Fruit fly (Drosophila melanogaster) whole organism: ENCODE measurements around the gene Ptpmeg.

ENCODE experiments used
- EcR ChIP-seq, 2 experiments: fragments of >200 bp; optimal IDR thresholded peaks; 2 replicates each; lab custom pipeline; 2017; ENCODE audit warnings: missing biosample characterization in 2 of 2, missing genetic modification characterization in 2 of 2, missing genetic modification reagents in 2 of 2
- pan ChIP-seq: fragments of >200 bp; optimal IDR thresholded peaks from 2 replicates; lab custom pipeline; 2017
- psq ChIP-seq: fragments of >200 bp; optimal IDR thresholded peaks from 2 replicates; lab custom pipeline; 2017

DNA sequence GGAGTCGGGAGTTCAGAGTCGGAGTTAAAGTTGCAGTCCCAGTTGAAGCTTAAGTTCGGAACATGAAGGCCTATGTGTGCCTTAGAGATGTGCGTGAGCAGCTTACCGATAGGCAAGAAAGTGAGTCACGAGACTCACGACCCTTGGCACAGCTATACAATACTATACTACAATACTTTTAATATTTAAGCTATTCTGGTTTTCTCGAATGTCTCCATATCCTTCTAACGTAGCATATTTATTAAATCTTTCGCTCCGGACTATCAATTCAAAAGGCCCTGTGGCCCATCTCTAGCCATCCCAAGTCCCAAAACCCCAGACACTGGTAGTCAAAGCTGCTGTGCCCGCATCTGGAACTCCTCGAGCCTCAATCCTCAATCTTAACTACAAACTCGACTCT is 62.3 kb downstream of the Ptpmeg start:
- TF ChIP-seq pan (lab: Kevin White, UChicago) (no peak), EcR (GFP tag; optimal IDR thresholded peaks at IDR 0.05; lab: Kevin White, UChicago) (no peak), psq (lab: Kevin White, UChicago) (no peak)
